Worm (Caenorhabditis elegans) whole organism, late embryonic: ENCODE results near the gene T26H10.2.
A peak's percentile ranks its signal among the peaks of the same experiment; 100 is the strongest.

ENCODE experiments used
- C08G9.2 ChIP-seq: sonication (generic microtip); optimal IDR thresholded peaks from 2 replicates; lab custom pipeline; 2016; ENCODE audit warnings: mild to moderate bottlenecking, missing genetic modification characterization, moderate library complexity, missing compliant biosample characterization
- C38D4.7 ChIP-seq: fragments of 200-800 bp; sonication (Bioruptor generic); optimal IDR thresholded peaks from 2 replicates; lab custom pipeline; 2018; ENCODE audit warnings: mild to moderate bottlenecking, missing genetic modification characterization, moderate library complexity, missing compliant biosample characterization
- K09A11.1 ChIP-seq: sonication (generic microtip); optimal IDR thresholded peaks from 2 replicates; lab custom pipeline; 2017; ENCODE audit warnings: antibody characterized with exemption, mild to moderate bottlenecking, missing genetic modification characterization, missing compliant biosample characterization; ENCODE audit not compliant: insufficient read depth
- T23F11.4 ChIP-seq: fragments of 200-800 bp; sonication (Bioruptor generic); optimal IDR thresholded peaks from 2 replicates; lab custom pipeline; 2018; ENCODE audit warnings: mild to moderate bottlenecking, missing genetic modification characterization, missing compliant biosample characterization
- Y22D7AL.16 ChIP-seq: sonication (generic microtip); optimal IDR thresholded peaks from 2 replicates; lab custom pipeline; 2016; ENCODE audit warnings: missing genetic modification characterization, missing compliant biosample characterization
- ahr-1 ChIP-seq: sonication (generic microtip); optimal IDR thresholded peaks from 2 replicates; lab custom pipeline; 2016; ENCODE audit warnings: missing genetic modification characterization, missing compliant biosample characterization
- ceh-14 ChIP-seq: sonication (generic microtip); optimal IDR thresholded peaks from 2 replicates; lab custom pipeline; 2016; ENCODE audit warnings: missing genotype, missing genetic modification characterization, missing compliant biosample characterization
- ceh-18 ChIP-seq: sonication (generic microtip); optimal IDR thresholded peaks from 2 replicates; lab custom pipeline; 2016; ENCODE audit warnings: missing genetic modification characterization, missing compliant biosample characterization
- ceh-22 ChIP-seq: sonication (generic microtip); optimal IDR thresholded peaks from 2 replicates; lab custom pipeline; 2017; ENCODE audit warnings: missing biosample characterization, missing genetic modification characterization
- ceh-30 ChIP-seq: fragments of 150-350 bp; optimal IDR thresholded peaks from 2 replicates; lab custom pipeline; 2014; ENCODE audit warnings: missing biosample characterization, missing genetic modification characterization
- ceh-31 ChIP-seq: sonication (generic microtip); optimal IDR thresholded peaks from 2 replicates; lab custom pipeline; 2016; ENCODE audit warnings: missing genetic modification characterization, missing compliant biosample characterization
- ceh-34 ChIP-seq: sonication (generic microtip); optimal IDR thresholded peaks from 2 replicates; lab custom pipeline; 2016; ENCODE audit warnings: mild to moderate bottlenecking, missing genetic modification characterization, missing compliant biosample characterization
- ceh-48 ChIP-seq: sonication (generic microtip); optimal IDR thresholded peaks from 2 replicates; lab custom pipeline; 2016; ENCODE audit warnings: missing genetic modification characterization, inconsistent platforms, missing compliant biosample characterization
- dve-1 ChIP-seq: sonication (generic microtip); optimal IDR thresholded peaks from 2 replicates; lab custom pipeline; 2017; ENCODE audit warnings: antibody characterized with exemption, mild to moderate bottlenecking, missing genetic modification characterization, missing compliant biosample characterization
- elt-2 ChIP-seq: sonication (generic microtip); optimal IDR thresholded peaks from 2 replicates; lab custom pipeline; 2016; ENCODE audit warnings: missing genetic modification reagents, missing genetic modification characterization, missing compliant biosample characterization
- elt-4 ChIP-seq: sonication (generic microtip); optimal IDR thresholded peaks from 2 replicates; lab custom pipeline; 2016; ENCODE audit warnings: missing genetic modification characterization, missing compliant biosample characterization
- ets-4 ChIP-seq: sonication (generic microtip); optimal IDR thresholded peaks from 2 replicates; lab custom pipeline; 2016; ENCODE audit warnings: missing genetic modification characterization, missing compliant biosample characterization
- eyg-1 ChIP-seq: sonication (generic microtip); optimal IDR thresholded peaks from 2 replicates; lab custom pipeline; 2016; ENCODE audit warnings: missing genotype, missing genetic modification characterization, missing compliant biosample characterization
- fkh-10 ChIP-seq: fragments of 150-350 bp; optimal IDR thresholded peaks from 2 replicates; lab custom pipeline; 2014; ENCODE audit warnings: missing biosample characterization, missing genetic modification reagents, missing genetic modification characterization
- fkh-6 ChIP-seq: sonication (generic microtip); optimal IDR thresholded peaks from 2 replicates; lab custom pipeline; 2016; ENCODE audit warnings: missing genetic modification characterization, missing compliant biosample characterization
- hlh-6 ChIP-seq: sonication (generic microtip); optimal IDR thresholded peaks from 2 replicates; lab custom pipeline; 2016; ENCODE audit warnings: missing genotype, missing genetic modification characterization, missing compliant biosample characterization
- hlh-8 ChIP-seq: sonication (generic microtip); optimal IDR thresholded peaks from 2 replicates; lab custom pipeline; 2016; ENCODE audit warnings: missing genotype, missing genetic modification characterization, missing compliant biosample characterization
- lim-6 ChIP-seq: sonication (generic microtip); optimal IDR thresholded peaks from 2 replicates; lab custom pipeline; 2016; ENCODE audit warnings: missing genetic modification characterization, missing compliant biosample characterization
- lin-11 ChIP-seq: fragments of 200-800 bp; sonication (Bioruptor generic); optimal IDR thresholded peaks from 2 replicates; lab custom pipeline; 2018; ENCODE audit warnings: mild to moderate bottlenecking, missing genetic modification characterization, missing compliant biosample characterization
- nfya-1 ChIP-seq: sonication (generic microtip); optimal IDR thresholded peaks from 2 replicates; lab custom pipeline; 2017; ENCODE audit warnings: missing genetic modification characterization, mild to moderate bottlenecking, missing compliant biosample characterization, antibody characterized with exemption, moderate library complexity
- nhr-11 ChIP-seq: fragments of 150-350 bp; optimal IDR thresholded peaks from 2 replicates; lab custom pipeline; 2014; ENCODE audit warnings: missing biosample characterization, missing genetic modification characterization
- nhr-232 ChIP-seq: sonication (generic microtip); optimal IDR thresholded peaks from 2 replicates; lab custom pipeline; 2016; ENCODE audit warnings: missing genetic modification characterization, missing compliant biosample characterization
- npax-4 ChIP-seq: sonication (generic microtip); optimal IDR thresholded peaks from 2 replicates; lab custom pipeline; 2016; ENCODE audit warnings: missing genetic modification characterization, missing compliant biosample characterization
- odd-2 ChIP-seq: sonication (generic microtip); optimal IDR thresholded peaks from 2 replicates; lab custom pipeline; 2017; ENCODE audit warnings: antibody characterized with exemption, mild to moderate bottlenecking, missing genetic modification characterization, missing compliant biosample characterization
- pag-3 ChIP-seq: sonication (generic microtip); optimal IDR thresholded peaks from 2 replicates; lab custom pipeline; 2016; ENCODE audit warnings: missing compliant biosample characterization, missing genetic modification characterization, borderline replicate concordance
- pax-1 ChIP-seq: fragments of 150-350 bp; optimal IDR thresholded peaks from 2 replicates; lab custom pipeline; 2014; ENCODE audit warnings: missing biosample characterization, missing genetic modification characterization
- pha-4 ChIP-seq: fragments of 150-350 bp; optimal IDR thresholded peaks from 2 replicates; lab custom pipeline; 2018; ENCODE audit warnings: missing biosample characterization, missing genetic modification reagents, missing genetic modification characterization
- pqm-1 ChIP-seq: sonication (generic microtip); optimal IDR thresholded peaks from 2 replicates; lab custom pipeline; 2016; ENCODE audit warnings: missing genetic modification characterization, missing compliant biosample characterization
- pros-1 ChIP-seq: fragments of 150-350 bp; optimal IDR thresholded peaks from 2 replicates; lab custom pipeline; 2014; ENCODE audit warnings: missing biosample characterization, missing genetic modification reagents, missing genetic modification characterization
- ref-2 ChIP-seq: sonication (generic microtip); optimal IDR thresholded peaks from 2 replicates; lab custom pipeline; 2016; ENCODE audit warnings: missing genetic modification characterization, missing compliant biosample characterization
- rnt-1 ChIP-seq: sonication (generic microtip); optimal IDR thresholded peaks from 2 replicates; lab custom pipeline; 2016; ENCODE audit warnings: missing genetic modification characterization, missing compliant biosample characterization
- sdc-2 ChIP-seq: sonication (generic microtip); optimal IDR thresholded peaks from 2 replicates; lab custom pipeline; 2016; ENCODE audit warnings: missing genotype, missing genetic modification characterization, missing compliant biosample characterization
- syd-9 ChIP-seq: sonication (generic microtip); optimal IDR thresholded peaks from 2 replicates; lab custom pipeline; 2016; ENCODE audit warnings: mild to moderate bottlenecking, missing genetic modification characterization, moderate library complexity, missing compliant biosample characterization
- tbx-7 ChIP-seq: sonication (generic microtip); optimal IDR thresholded peaks from 2 replicates; lab custom pipeline; 2016; ENCODE audit warnings: missing genotype, missing genetic modification characterization, missing compliant biosample characterization
- ttx-3 ChIP-seq: sonication (generic microtip); optimal IDR thresholded peaks from 2 replicates; lab custom pipeline; 2016; ENCODE audit warnings: missing genetic modification reagents, missing genetic modification characterization, missing compliant biosample characterization
- unc-42 ChIP-seq: sonication (generic microtip); optimal IDR thresholded peaks from 2 replicates; lab custom pipeline; 2016; ENCODE audit warnings: missing genotype, missing genetic modification characterization, missing compliant biosample characterization
- unc-55 ChIP-seq: sonication (generic microtip); optimal IDR thresholded peaks from 2 replicates; lab custom pipeline; 2017; ENCODE audit warnings: missing biosample characterization, missing genetic modification reagents, missing genetic modification characterization
- zip-5 ChIP-seq: sonication (generic microtip); optimal IDR thresholded peaks from 2 replicates; lab custom pipeline; 2016; ENCODE audit warnings: missing genetic modification characterization, missing compliant biosample characterization
- ztf-16 ChIP-seq: sonication (generic microtip); optimal IDR thresholded peaks from 2 replicates; lab custom pipeline; 2017; ENCODE audit warnings: missing genetic modification characterization, missing compliant biosample characterization

The T26H10.2 gene

ce11 chrV:11454917-11455316 is 30.5 kb upstream of the T26H10.2 start:
- no peak for TF ChIP-seq nhr-232
- TF ChIP-seq unc-42 (tag; lab: Kevin White, UChicago): peak; percentile 61
- TF ChIP-seq ztf-16 (tag; lab: Kevin White, UChicago): no peak

- TF ChIP-seq pha-4 (tag; lab: Kevin White, UChicago) (no peak), ref-2 (tag; lab: Kevin White, UChicago) (no peak), T23F11.4 (GFP tag; lab: Kevin White, UChicago) (no peak), npax-4 (tag; lab: Kevin White, UChicago) (no peak), pqm-1 (tag; lab: Kevin White, UChicago) (no peak), ttx-3 (tag; lab: Kevin White, UChicago) (no peak), ceh-31 (tag; lab: Kevin White, UChicago) (no peak), zip-5 (tag; lab: Kevin White, UChicago) (no peak), rnt-1 (no peak), lin-11 (tag; lab: Kevin White, UChicago) (no peak), ztf-16 (tag; lab: Kevin White, UChicago) (no peak), C38D4.7 (GFP tag; lab: Kevin White, UChicago) (no peak), ceh-48 (tag; lab: Kevin White, UChicago) (no peak), pag-3 (tag; lab: Kevin White, UChicago) (no peak), fkh-10 (GFP tag; lab: Kevin White, UChicago) (no peak)
- TF ChIP-seq, all 69 proteins: peak for 0
Measured at ce11 chrV:11450257-11450656, 25.8 kb upstream of the T26H10.2 start, which contains the start of gene col-156. col-156 (minus strand) TSS chrV:11450357.

DNA sequence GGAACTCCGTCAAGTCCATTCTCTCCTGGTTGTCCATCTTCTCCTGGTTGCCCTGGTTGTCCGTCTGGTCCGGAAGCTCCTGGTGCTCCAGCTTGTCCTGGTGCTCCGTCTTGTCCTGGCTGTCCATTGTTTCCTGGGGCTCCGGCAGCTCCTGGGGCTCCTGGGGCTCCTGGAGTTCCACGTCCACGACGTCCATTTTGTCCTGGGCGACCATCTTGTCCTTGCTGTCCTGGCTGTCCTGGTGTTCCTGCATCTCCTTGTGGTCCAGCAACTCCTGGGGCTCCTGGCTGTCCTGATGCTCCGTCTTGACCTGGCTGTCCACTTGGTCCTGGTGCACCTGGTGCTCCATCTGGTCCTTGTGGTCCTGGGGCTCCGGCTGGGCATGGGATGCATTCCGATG is 24.9 kb upstream of the T26H10.2 start:
- peak; percentile 46 for TF ChIP-seq hlh-6
- peak; percentile 6 for TF ChIP-seq pag-3 (tag; lab: Kevin White, UChicago)
- no peak for TF ChIP-seq tbx-7 (tag; lab: Kevin White, UChicago)
- no peak for TF ChIP-seq nhr-11
- TF ChIP-seq Y22D7AL.16 (tag; lab: Kevin White, UChicago): peak; percentile 13

- TF ChIP-seq nhr-232 (no peak), pha-4 (tag; lab: Kevin White, UChicago) (no peak), K09A11.1 (tag; lab: Kevin White, UChicago) (no peak), pax-1 (tag; lab: Kevin White, UChicago) (no peak), lim-6 (tag; lab: Kevin White, UChicago) (no peak), pros-1 (tag; lab: Kevin White, UChicago) (no peak), ceh-30 (no peak), ahr-1 (tag; lab: Kevin White, UChicago) (no peak), unc-42 (tag; lab: Kevin White, UChicago) (peak; percentile 85), syd-9 (no peak), unc-55 (GFP tag; lab: Kevin White, UChicago) (peak; percentile 36)
Measured at ce11 chrV:11446297-11446696, 21.8 kb upstream of the T26H10.2 start, which contains the start of gene mig-17. mig-17 (plus strand) TSS chrV:11446685.

- TF ChIP-seq unc-42 (tag; lab: Kevin White, UChicago) (peak; percentile 40), elt-4 (no peak), ceh-48 (tag; lab: Kevin White, UChicago) (peak; percentile 89), npax-4 (tag; lab: Kevin White, UChicago) (no peak), pha-4 (tag; lab: Kevin White, UChicago) (no peak), hlh-8 (tag; lab: Kevin White, UChicago) (no peak), nfya-1 (tag; lab: Kevin White, UChicago) (peak; percentile 69), ceh-31 (tag; lab: Kevin White, UChicago) (peak; percentile 51), fkh-6 (tag; lab: Kevin White, UChicago) (no peak), C08G9.2 (peak; percentile 17), ceh-18 (tag; lab: Kevin White, UChicago) (peak; percentile 6), ref-2 (tag; lab: Kevin White, UChicago) (peak; percentile 62), rnt-1 (no peak), eyg-1 (tag; lab: Kevin White, UChicago) (no peak), pros-1 (tag; lab: Kevin White, UChicago) (no peak), ets-4 (tag; lab: Kevin White, UChicago) (no peak), dve-1 (no peak), syd-9 (no peak), odd-2 (tag; lab: Kevin White, UChicago) (no peak), elt-2 (tag; lab: Kevin White, UChicago) (no peak), K09A11.1 (tag; lab: Kevin White, UChicago) (no peak), ceh-14 (peak; percentile 44), Y22D7AL.16 (tag; lab: Kevin White, UChicago) (no peak), ceh-34 (tag; lab: Kevin White, UChicago) (peak; percentile 39), ceh-22 (tag; lab: Kevin White, UChicago) (no peak), sdc-2 (tag; lab: Kevin White, UChicago) (peak; percentile 7)
Measured at ce11 chrV:11445375-11445774, 20.9 kb upstream of the T26H10.2 start.
